Worm (Caenorhabditis elegans): ENCODE data around the gene aptf-3.

- TF ChIP-seq ama-1 (optimal IDR thresholded peaks at IDR 0.05), result no peak
- TF ChIP-seq elt-2 (tag; optimal IDR thresholded peaks at IDR 0.05), result no peak
- TF ChIP-seq fax-1 (tag; optimal IDR thresholded peaks at IDR 0.05), result no peak
- no peak for TF ChIP-seq nfya-1 (tag; optimal IDR thresholded peaks at IDR 0.05)
- TF ChIP-seq pha-4 (tag; optimal IDR thresholded peaks at IDR 0.05), result no peak
These were observed 46.5 kb downstream of the aptf-3 start for ce11 chrII:8640503-8640902.
